Fruit fly (Drosophila melanogaster): ENCODE results near the gene Taf4.
A peak's percentile ranks its signal among the peaks of the same experiment; 100 is the strongest.

Taf4 gene

dm6 chr3L:16160420-16161069 is 47.5 kb downstream of the Taf4 start (continued):
- TF ChIP-seq vfl (GFP tag; optimal IDR thresholded peaks at IDR 0.05): no peak
- 0 out of 3 replicates have a peak, but pooled peaks have one; percentile 16 for TF ChIP-seq vnd (GFP tag; IDR thresholded peaks at IDR 0.05; ENCODE audit: partially characterized antibody)
- TF ChIP-seq run (tag; optimal IDR thresholded peaks at IDR 0.05): peak; percentile 4
- peak; percentile 28 for TF ChIP-seq ewg (GFP tag; optimal IDR thresholded peaks at IDR 0.05)
- peak; percentile 39 for TF ChIP-seq Mes4 (GFP tag; optimal IDR thresholded peaks at IDR 0.05)
- peak; percentile 54 for TF ChIP-seq grn (GFP tag; optimal IDR thresholded peaks at IDR 0.05)
- no peak for TF ChIP-seq CG7745 (tag; optimal IDR thresholded peaks at IDR 0.05)
- TF ChIP-seq zen (tag; optimal IDR thresholded peaks at IDR 0.05): no peak
- peak in 1 of 2 experiments; percentile 73 for TF ChIP-seq eve (GFP tag; optimal IDR thresholded peaks at IDR 0.05)
- TF ChIP-seq CG4617 (GFP tag; optimal IDR thresholded peaks at IDR 0.05; ENCODE audit: borderline replicate concordance): no peak
- TF ChIP-seq CG7928 (GFP tag; optimal IDR thresholded peaks at IDR 0.05): peak; percentile 15
- TF ChIP-seq ken (GFP tag; IDR thresholded peaks at IDR 0.05): 0 out of 3 replicates have a peak, but pooled peaks have one; percentile 29
- TF ChIP-seq CG10462 (GFP tag; optimal IDR thresholded peaks at IDR 0.05): no peak
- TF ChIP-seq sob (GFP tag; IDR thresholded peaks at IDR 0.05): peak; percentile 54; the same call in 1 of the 2 replicates
- TF ChIP-seq CG8281 (tag; optimal IDR thresholded peaks at IDR 0.05): peak; percentile 30
- TF ChIP-seq gro (GFP tag; optimal IDR thresholded peaks at IDR 0.05): peak; percentile 69
- 0 out of 3 replicates have a peak, but pooled peaks have one; percentile 35 for TF ChIP-seq CG7357 (GFP tag; IDR thresholded peaks at IDR 0.05)
- TF ChIP-seq CG12299 (tag; optimal IDR thresholded peaks at IDR 0.05): no peak
- TF ChIP-seq CG34376 (GFP tag; optimal IDR thresholded peaks at IDR 0.05): peak; percentile 47
- no peak for TF ChIP-seq hth (optimal IDR thresholded peaks at IDR 0.05)
- TF ChIP-seq tx (GFP tag; optimal IDR thresholded peaks at IDR 0.05): peak; percentile 48
- TF ChIP-seq MESR4 (GFP tag; optimal IDR thresholded peaks at IDR 0.05): no peak
- peak; percentile 10 for TF ChIP-seq nau (GFP tag; optimal IDR thresholded peaks at IDR 0.05)
- TF ChIP-seq CG15514 (GFP tag; optimal IDR thresholded peaks at IDR 0.05): peak; percentile 44
- TF ChIP-seq Mad (GFP tag; optimal IDR thresholded peaks at IDR 0.05): peak; percentile 5
- peak; percentile 54 for TF ChIP-seq unpg (GFP tag; optimal IDR thresholded peaks at IDR 0.05)
- TF ChIP-seq CG11093 (GFP tag; IDR thresholded peaks at IDR 0.05): peak; percentile 31; the same call in 1 of the 3 replicates
- peak; percentile 71 for TF ChIP-seq dmrt99B (tag; optimal IDR thresholded peaks at IDR 0.05)
- TF ChIP-seq CG13624 (GFP tag; optimal IDR thresholded peaks at IDR 0.05): peak; percentile 49
- TF ChIP-seq cad (GFP tag; optimal IDR thresholded peaks at IDR 0.05): no peak
- TF ChIP-seq gcm2 (GFP tag; optimal IDR thresholded peaks at IDR 0.05): no peak
- no peak for TF ChIP-seq dati (GFP tag; IDR thresholded peaks at IDR 0.05)
- TF ChIP-seq CG7271 (tag; optimal IDR thresholded peaks at IDR 0.05): no peak
- TF ChIP-seq CG10979 (tag; optimal IDR thresholded peaks at IDR 0.05): peak; percentile 49
- peak; percentile 56 for TF ChIP-seq CG9727 (GFP tag; optimal IDR thresholded peaks at IDR 0.05)
- TF ChIP-seq CG14441 (GFP tag; IDR thresholded peaks at IDR 0.05): peak; percentile 33; the same call in 1 of the 2 replicates
- TF ChIP-seq CG18619 (GFP tag; optimal IDR thresholded peaks at IDR 0.05): peak; percentile 64
- peak; percentile 63 for TF ChIP-seq CG12391 (tag; optimal IDR thresholded peaks at IDR 0.05)
- TF ChIP-seq dmrt11E (tag; optimal IDR thresholded peaks at IDR 0.05): no peak
- peak; percentile 52 for TF ChIP-seq az2 (GFP tag; optimal IDR thresholded peaks at IDR 0.05)
- no peak for TF ChIP-seq crol (GFP tag; IDR thresholded peaks at IDR 0.05)
- no peak for TF ChIP-seq CG7963 (GFP tag; IDR thresholded peaks at IDR 0.05; ENCODE audit: partially characterized antibody)
- no peak for TF ChIP-seq gce (GFP tag; IDR thresholded peaks at IDR 0.05)
- no peak for TF ChIP-seq CG2889 (GFP tag; IDR thresholded peaks at IDR 0.05)
- peak; percentile 11 for TF ChIP-seq ftz-f1 (GFP tag; optimal IDR thresholded peaks at IDR 0.05)
- TF ChIP-seq CG2120 (GFP tag; optimal IDR thresholded peaks at IDR 0.05): peak; percentile 89

Measured in whole organism, embryonic.